Worm (Caenorhabditis elegans) whole organism, L3 larva: ENCODE results near the gene eak-3.

ENCODE experiments used
- R02D3.7 ChIP-seq: fragments of 150-350 bp; optimal IDR thresholded peaks from 2 replicates; lab custom pipeline; 2014; ENCODE audit warnings: missing biosample characterization, missing genetic modification characterization
- ceh-28 ChIP-seq: fragments of 150-350 bp; optimal IDR thresholded peaks from 2 replicates; lab custom pipeline; 2014; ENCODE audit warnings: missing biosample characterization, missing genetic modification reagents, missing genetic modification characterization
- elt-2 ChIP-seq: sonication (generic microtip); optimal IDR thresholded peaks from 2 replicates; lab custom pipeline; 2016; ENCODE audit warnings: missing genetic modification reagents, mild to moderate bottlenecking, missing genetic modification characterization, missing compliant biosample characterization
- eor-1 ChIP-seq, 2 experiments: fragments of 150-350 bp; optimal IDR thresholded peaks; 2 replicates each; lab custom pipeline; 2014 to 2018; ENCODE audit warnings: missing biosample characterization in 2 of 2, missing genetic modification characterization in 2 of 2
- lin-15B ChIP-seq: fragments of 150-350 bp; optimal IDR thresholded peaks from 2 replicates; lab custom pipeline; 2014; ENCODE audit warnings: missing biosample characterization, missing genetic modification characterization
- mml-1 ChIP-seq: fragments of 150-350 bp; sonication (generic microtip); optimal IDR thresholded peaks from 3 replicates; lab custom pipeline; 2014; ENCODE audit warnings: missing biosample characterization, missing genetic modification characterization
- nfya-1 ChIP-seq: sonication (generic microtip); optimal IDR thresholded peaks from 2 replicates; lab custom pipeline; 2017; ENCODE audit warnings: missing genetic modification characterization, mild to moderate bottlenecking, missing compliant biosample characterization, antibody characterized with exemption, moderate library complexity; ENCODE audit not compliant: insufficient read depth
- nhr-237 ChIP-seq: fragments of 150-350 bp; optimal IDR thresholded peaks from 2 replicates; lab custom pipeline; 2014; ENCODE audit warnings: missing biosample characterization, missing genetic modification characterization
- pha-4 ChIP-seq: fragments of 150-350 bp; optimal IDR thresholded peaks from 2 replicates; lab custom pipeline; 2014; ENCODE audit warnings: missing biosample characterization, missing genetic modification reagents, missing genetic modification characterization
- pqm-1 ChIP-seq: fragments of 150-350 bp; optimal IDR thresholded peaks from 2 replicates; lab custom pipeline; 2017; ENCODE audit warnings: missing biosample characterization, missing genetic modification characterization, inconsistent platforms
- tbx-2 ChIP-seq: sonication (generic microtip); optimal IDR thresholded peaks from 2 replicates; lab custom pipeline; 2016; ENCODE audit warnings: mild to moderate bottlenecking, missing genetic modification characterization, missing compliant biosample characterization
- unc-39 ChIP-seq: sonication (generic microtip); optimal IDR thresholded peaks from 4 replicates; lab custom pipeline; 2017; ENCODE audit warnings: missing biosample characterization, missing genetic modification characterization
- unc-62 ChIP-seq: fragments of 150-350 bp; sonication (generic microtip); optimal IDR thresholded peaks from 4 replicates; lab custom pipeline; 2014; ENCODE audit warnings: missing biosample characterization, missing genetic modification reagents, missing genetic modification characterization

ce11 chrIII:1166388-1166787 lies 10.0 kb downstream of the eak-3 start:
- TF ChIP-seq unc-62: no peak
- no peak for TF ChIP-seq ceh-28 (tag; lab: Kevin White, UChicago)
- no peak for TF ChIP-seq eor-1 (tag; optimal IDR thresholded peaks at IDR 0.05; lab: Kevin White, UChicago)
- no peak for TF ChIP-seq mml-1 (tag; lab: Kevin White, UChicago)
- TF ChIP-seq elt-2 (tag; lab: Kevin White, UChicago): no peak
- no peak for TF ChIP-seq nfya-1 (tag; lab: Kevin White, UChicago)
- no peak for TF ChIP-seq R02D3.7 (tag; lab: Kevin White, UChicago)
- no peak for TF ChIP-seq nhr-237 (tag; lab: Kevin White, UChicago)
- no peak for TF ChIP-seq pqm-1
- TF ChIP-seq lin-15B (tag; lab: Kevin White, UChicago): no peak
- TF ChIP-seq pha-4: no peak
- no peak for TF ChIP-seq tbx-2 (tag; lab: Kevin White, UChicago)
- no peak for TF ChIP-seq unc-39
